Fruit fly (Drosophila melanogaster) whole organism, embryonic: Measurements from ENCODE around the gene CG4982.

ENCODE experiments used
- CG1603 ChIP-seq: fragments of 200-800 bp; sonication (Bioruptor generic); optimal IDR thresholded peaks from 2 replicates; lab custom pipeline; 2019; ENCODE audit warnings: missing biosample characterization, mild to moderate bottlenecking, missing genetic modification characterization, moderate library complexity
- CG16815 ChIP-seq: fragments of 200-800 bp; sonication (Bioruptor generic); optimal IDR thresholded peaks from 3 replicates; lab custom pipeline; 2017; ENCODE audit warnings: missing biosample characterization, mild to moderate bottlenecking, missing genetic modification characterization
- CG5180 ChIP-seq: fragments of 200-800 bp; sonication (Bioruptor generic); optimal IDR thresholded peaks from 3 replicates; lab custom pipeline; 2017; ENCODE audit warnings: missing biosample characterization, missing genetic modification characterization, mild to moderate bottlenecking, moderate library complexity, missing genetic modification reagents
- CG7786 ChIP-seq: fragments of 200-800 bp; sonication (Bioruptor generic); optimal IDR thresholded peaks from 2 replicates; lab custom pipeline; 2016; ENCODE audit warnings: missing biosample characterization, missing genetic modification characterization
- CG8765 ChIP-seq: fragments of 200-800 bp; sonication (Bioruptor generic); IDR thresholded peaks from 2 replicates; pipeline ENCODE4 v1.3.6; 2022; ENCODE audit warnings: missing biosample characterization, missing genetic modification characterization
- CkIIα-i1 ChIP-seq: fragments of 200-800 bp; sonication (Bioruptor generic); IDR thresholded peaks from 2 replicates; pipeline ENCODE4 v1.3.6; 2022; ENCODE audit warnings: missing biosample characterization, missing genetic modification characterization
- Vsx1 ChIP-seq: fragments of 200-800 bp; sonication (Bioruptor generic); optimal IDR thresholded peaks from 2 replicates; lab custom pipeline; 2017; ENCODE audit warnings: missing biosample characterization, mild to moderate bottlenecking, missing genetic modification characterization, missing genetic modification reagents

DNA sequence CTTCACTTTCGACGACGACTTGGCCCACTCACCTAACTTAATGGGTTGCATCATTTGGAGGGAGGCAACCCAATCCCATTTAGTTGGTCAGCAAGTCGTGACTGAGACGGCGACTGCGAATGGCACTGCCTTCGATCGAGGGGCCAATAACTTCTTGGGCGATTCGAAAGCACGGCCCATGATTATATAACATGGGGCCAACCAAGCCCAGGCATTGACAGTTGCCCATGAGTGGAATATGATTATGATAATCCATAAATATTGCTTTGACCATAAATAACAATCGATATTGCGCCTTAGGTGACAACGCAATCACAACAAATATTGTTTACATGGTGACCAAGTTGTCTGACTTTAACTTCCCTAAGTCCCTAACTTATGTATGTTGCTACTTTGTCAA, 17.4 kb upstream of the CG4982 start, which contains the start of gene CG13048:
- TF ChIP-seq Vsx1 (GFP tag; lab: Kevin White, UChicago) (no peak), CG7786 (no peak), CkIIα-i1 (GFP tag; lab: Robert Waterston, UW) (no peak), CG16815 (GFP tag; lab: Kevin White, UChicago) (no peak), CG8765 (GFP tag; lab: Robert Waterston, UW) (no peak), CG5180 (GFP tag; lab: Kevin White, UChicago) (no peak), CG1603 (tag; lab: Kevin White, UChicago) (no peak)
